Worm (Caenorhabditis elegans): Measurements from ENCODE around the gene K12B6.9.

K12B6.9 gene

ce11 chrV:6335226-6335625 lies 42.8 kb upstream of the K12B6.9 start:
- peak; percentile 58 for TF ChIP-seq spr-1 (tag; optimal IDR thresholded peaks at IDR 0.05)
- TF ChIP-seq nhr-25 (tag; optimal IDR thresholded peaks at IDR 0.05; ENCODE audit: borderline replicate concordance, insufficient read depth) = no peak
- TF ChIP-seq madf-9 (GFP tag; conservative IDR thresholded peaks at IDR 0.05) = peak; percentile 66
- TF ChIP-seq hmg-1.1 (GFP tag; IDR thresholded peaks at IDR 0.05) = peak; percentile 49; the same call in 1 of the 2 replicates
- TF ChIP-seq fos-1 (tag; optimal IDR thresholded peaks at IDR 0.05) = no peak
- peak; percentile 13 for TF ChIP-seq lin-13 (GFP tag; optimal IDR thresholded peaks at IDR 0.05)
- 0 out of 2 replicates have a peak, but pooled peaks have one; percentile 53 for TF ChIP-seq ceh-44 (GFP tag; IDR thresholded peaks at IDR 0.05)
- no peak for TF ChIP-seq mdl-1 (tag; optimal IDR thresholded peaks at IDR 0.05)
- peak; percentile 81; the same call in 1 of the 2 replicates for TF ChIP-seq Y48G9A.11 (GFP tag; IDR thresholded peaks at IDR 0.05)
- TF ChIP-seq ceh-20 (GFP tag; IDR thresholded peaks at IDR 0.05) = no peak
- peak; percentile 98 for TF ChIP-seq dmd-8 (GFP tag; IDR thresholded peaks at IDR 0.05)
- no peak for TF ChIP-seq daf-12 (tag; optimal IDR thresholded peaks at IDR 0.05)
- no peak for TF ChIP-seq nhr-28 (tag; optimal IDR thresholded peaks at IDR 0.05)
- peak; percentile 66; the same call in 1 of the 2 replicates for TF ChIP-seq zfp-3 (GFP tag; conservative IDR thresholded peaks at IDR 0.05)
- TF ChIP-seq F10B5.3 (tag; optimal IDR thresholded peaks at IDR 0.05) = no peak
- TF ChIP-seq duxl-1 (tag; optimal IDR thresholded peaks at IDR 0.05; ENCODE audit: poor library complexity) = peak; percentile 41
- peak; percentile 84 for TF ChIP-seq daf-19 (GFP tag; conservative IDR thresholded peaks at IDR 0.05)
- TF ChIP-seq egl-43 (GFP tag; IDR thresholded peaks at IDR 0.05) = peak; percentile 95
- peak; percentile 21 for TF ChIP-seq gei-8 (GFP tag; optimal IDR thresholded peaks at IDR 0.05)
- 0 out of 2 replicates have a peak, but pooled peaks have one; percentile 21 for TF ChIP-seq dmd-9 (GFP tag; IDR thresholded peaks at IDR 0.05)
- peak; percentile 64; the same call in 1 of the 2 replicates for TF ChIP-seq php-3 (GFP tag; IDR thresholded peaks at IDR 0.05)
- TF ChIP-seq R02D3.7 (tag; optimal IDR thresholded peaks at IDR 0.05) = no peak
- no peak for TF ChIP-seq sdz-12 (GFP tag; optimal IDR thresholded peaks at IDR 0.05)
- peak; percentile 52 for TF ChIP-seq nhr-111 (GFP tag; optimal IDR thresholded peaks at IDR 0.05)
- peak; percentile 60; the same call in 1 of the 2 replicates for TF ChIP-seq ZK337.2 (GFP tag; IDR thresholded peaks at IDR 0.05)
- TF ChIP-seq F44E2.7 (GFP tag; IDR thresholded peaks at IDR 0.05) = peak; percentile 93
- TF ChIP-seq fkh-10 (GFP tag; optimal IDR thresholded peaks at IDR 0.05) = no peak
- TF ChIP-seq lim-7 (GFP tag; IDR thresholded peaks at IDR 0.05) = peak; percentile 96
- no peak for TF ChIP-seq T20F7.1 (GFP tag; optimal IDR thresholded peaks at IDR 0.05)
- no peak for TF ChIP-seq lin-15B (tag; optimal IDR thresholded peaks at IDR 0.05)
- TF ChIP-seq F49E8.2 (tag; optimal IDR thresholded peaks at IDR 0.05; ENCODE audit: borderline replicate concordance) = no peak
- no peak for TF ChIP-seq pqm-1 (tag; optimal IDR thresholded peaks at IDR 0.05)
- TF ChIP-seq Y5F2A.4 (GFP tag; optimal IDR thresholded peaks at IDR 0.05) = peak; percentile 54
- TF ChIP-seq vab-7 (GFP tag; IDR thresholded peaks at IDR 0.05) = peak; percentile 80
- peak; percentile 72; the same call in 1 of the 2 replicates for TF ChIP-seq D1046.2 (GFP tag; IDR thresholded peaks at IDR 0.05)
- peak; percentile 73; the same call in 1 of the 2 replicates for TF ChIP-seq saeg-2 (GFP tag; IDR thresholded peaks at IDR 0.05)
- peak; percentile 45; the same call in 1 of the 2 replicates for TF ChIP-seq Y75B8A.6 (GFP tag; IDR thresholded peaks at IDR 0.05)
- TF ChIP-seq pha-4 (GFP tag; IDR thresholded peaks at IDR 0.05) = peak; percentile 85
- TF ChIP-seq pha-4 (tag; optimal IDR thresholded peaks at IDR 0.05) = no peak
- peak; percentile 48 for TF ChIP-seq lir-3 (tag; optimal IDR thresholded peaks at IDR 0.05)
- no peak for TF ChIP-seq zip-2 (tag; optimal IDR thresholded peaks at IDR 0.05)
- peak in 1 of 2 experiments; percentile 74 for TF ChIP-seq daf-16 (GFP tag; optimal IDR thresholded peaks at IDR 0.05)
- no peak for TF ChIP-seq daf-16 (tag; optimal IDR thresholded peaks at IDR 0.05)
- TF ChIP-seq lin-1 (GFP tag; IDR thresholded peaks at IDR 0.05) = peak; percentile 88
- TF ChIP-seq madf-5 (GFP tag; IDR thresholded peaks at IDR 0.05) = peak; percentile 79 to 82
- peak; percentile 77; the same call in 1 of the 2 replicates for TF ChIP-seq nhr-41 (GFP tag; IDR thresholded peaks at IDR 0.05)
- 0 out of 2 replicates have a peak, but pooled peaks have one; percentile 43 for TF ChIP-seq nhr-42 (GFP tag; IDR thresholded peaks at IDR 0.05)
- TF ChIP-seq arid-1 (GFP tag; conservative IDR thresholded peaks at IDR 0.05) = peak; percentile 82
- no peak for TF ChIP-seq tag-97 (GFP tag; IDR thresholded peaks at IDR 0.05)
- TF ChIP-seq nhr-48 (tag; optimal IDR thresholded peaks at IDR 0.05) = peak; percentile 46

All from whole organism, L4 larva.